Worm (Caenorhabditis elegans): ENCODE results near the gene R07C12.1.

ce11 chrIV:4117432-4117831 lies 34.8 kb upstream of the R07C12.1 start, which contains the start of gene drd-50:
- TF ChIP-seq him-1 (tag; optimal IDR thresholded peaks at IDR 0.05), result no peak
- TF ChIP-seq W03F9.2 (tag; optimal IDR thresholded peaks at IDR 0.05), result no peak
- no peak for TF ChIP-seq dao-5 (tag; optimal IDR thresholded peaks at IDR 0.05)
